Worm (Caenorhabditis elegans) whole organism, young adult: Measurements from ENCODE around the gene ehs-1.

ENCODE experiments used
- B0019.2 ChIP-seq: fragments of 200-800 bp; sonication (Bioruptor generic); conservative IDR thresholded peaks from 2 replicates; pipeline ENCODE4 v1.3.6; 2022; ENCODE audit warnings: missing genetic modification reagents, missing genetic modification characterization, missing compliant biosample characterization
- B0336.3 ChIP-seq: fragments of 200-800 bp; sonication (Bioruptor generic); IDR thresholded peaks from 2 replicates; pipeline ENCODE4 v1.3.6; 2022; ENCODE audit warnings: missing genetic modification characterization, missing compliant biosample characterization
- C06A6.2 ChIP-seq: fragments of 200-800 bp; sonication (Bioruptor generic); conservative IDR thresholded peaks from 2 replicates; pipeline ENCODE4 v1.3.6; 2022; ENCODE audit warnings: missing genetic modification characterization, missing compliant biosample characterization
- F10E7.11 ChIP-seq: sonication (generic microtip); optimal IDR thresholded peaks from 2 replicates; lab custom pipeline; 2017; ENCODE audit warnings: mild to moderate bottlenecking, missing genetic modification characterization, moderate library complexity, missing compliant biosample characterization
- F33H1.4 ChIP-seq: fragments of 200-800 bp; sonication (Bioruptor generic); IDR thresholded peaks from 2 replicates; pipeline ENCODE4 v1.3.6; 2022; ENCODE audit warnings: missing genetic modification reagents, missing genetic modification characterization, missing compliant biosample characterization
- F52B5.7 ChIP-seq: sonication (generic microtip); optimal IDR thresholded peaks from 2 replicates; lab custom pipeline; 2016; ENCODE audit warnings: mild to moderate bottlenecking, missing genetic modification characterization, missing compliant biosample characterization
- T26A5.8 ChIP-seq: sonication (generic microtip); optimal IDR thresholded peaks from 2 replicates; lab custom pipeline; 2016; ENCODE audit warnings: missing genetic modification characterization, missing compliant biosample characterization
- Y67H2A.10 ChIP-seq: fragments of 200-800 bp; sonication (Bioruptor generic); conservative IDR thresholded peaks from 2 replicates; pipeline ENCODE4 v1.3.6; 2022; ENCODE audit warnings: missing genetic modification reagents, missing genetic modification characterization, missing compliant biosample characterization
- Y95B8A.8 ChIP-seq: fragments of 200-800 bp; sonication (Bioruptor generic); IDR thresholded peaks from 2 replicates; pipeline ENCODE4 v1.3.6; 2022; ENCODE audit warnings: missing genetic modification reagents, missing genetic modification characterization, missing compliant biosample characterization
- athp-1 ChIP-seq: sonication (generic microtip); optimal IDR thresholded peaks from 2 replicates; lab custom pipeline; 2017; ENCODE audit warnings: mild to moderate bottlenecking, missing genetic modification characterization, missing compliant biosample characterization
- bed-1 ChIP-seq: fragments of 200-800 bp; sonication (Bioruptor generic); IDR thresholded peaks from 2 replicates; pipeline ENCODE4 v1.3.6; 2022; ENCODE audit warnings: missing genetic modification reagents, missing genetic modification characterization, missing compliant biosample characterization
- bed-2 ChIP-seq: fragments of 200-800 bp; sonication (Bioruptor generic); IDR thresholded peaks from 2 replicates; pipeline ENCODE4 v1.3.6; 2022; ENCODE audit warnings: missing genetic modification reagents, missing genetic modification characterization, missing compliant biosample characterization
- ccch-3 ChIP-seq: fragments of 200-800 bp; sonication (Bioruptor generic); optimal IDR thresholded peaks from 2 replicates; lab custom pipeline; 2018; ENCODE audit warnings: mild to moderate bottlenecking, missing genetic modification characterization, missing compliant biosample characterization
- ceh-40 ChIP-seq: fragments of 200-800 bp; sonication (Bioruptor generic); IDR thresholded peaks from 2 replicates; pipeline ENCODE4 v1.3.6; 2022; ENCODE audit warnings: missing genetic modification characterization, missing compliant biosample characterization
- ceh-91 ChIP-seq: fragments of 200-800 bp; sonication (Bioruptor generic); IDR thresholded peaks from 2 replicates; pipeline ENCODE4 v1.3.6; 2022; ENCODE audit warnings: missing genetic modification reagents, missing genetic modification characterization, missing compliant biosample characterization
- egl-44 ChIP-seq: fragments of 200-800 bp; sonication (Bioruptor generic); IDR thresholded peaks from 2 replicates; pipeline ENCODE4 v1.3.6; 2022; ENCODE audit warnings: missing genetic modification reagents, missing genetic modification characterization, missing compliant biosample characterization
- egrh-3 ChIP-seq: fragments of 200-800 bp; sonication (Bioruptor generic); IDR thresholded peaks from 2 replicates; pipeline ENCODE4 v1.3.6; 2022; ENCODE audit warnings: missing genetic modification reagents, missing genetic modification characterization, missing compliant biosample characterization
- hlh-26 ChIP-seq: fragments of 200-800 bp; sonication (Bioruptor generic); conservative IDR thresholded peaks from 2 replicates; pipeline ENCODE4 v1.3.6; 2022; ENCODE audit warnings: missing genetic modification reagents, missing genetic modification characterization, missing compliant biosample characterization
- hmg-20 ChIP-seq: fragments of 200-800 bp; sonication (Bioruptor generic); IDR thresholded peaks from 2 replicates; pipeline ENCODE4 v1.3.6; 2022; ENCODE audit warnings: missing genetic modification reagents, missing genetic modification characterization, missing compliant biosample characterization
- hsf-1 ChIP-seq: fragments of 200-800 bp; sonication (Bioruptor generic); IDR thresholded peaks from 2 replicates; pipeline ENCODE4 v1.3.6; 2022; ENCODE audit warnings: missing genetic modification reagents, missing genetic modification characterization, missing compliant biosample characterization
- lag-1 ChIP-seq: fragments of 200-800 bp; sonication (Bioruptor generic); IDR thresholded peaks from 2 replicates; pipeline ENCODE4 v1.3.6; 2022; ENCODE audit warnings: missing genetic modification reagents, missing genetic modification characterization, missing compliant biosample characterization
- lir-1 ChIP-seq: fragments of 200-800 bp; sonication (Bioruptor generic); conservative IDR thresholded peaks from 2 replicates; pipeline ENCODE4 v1.3.6; 2022; ENCODE audit warnings: missing genetic modification reagents, missing genetic modification characterization, missing compliant biosample characterization
- lsl-1 ChIP-seq: fragments of 200-800 bp; sonication (Bioruptor generic); optimal IDR thresholded peaks from 2 replicates; lab custom pipeline; 2018; ENCODE audit warnings: mild to moderate bottlenecking, missing genetic modification characterization, moderate library complexity, missing compliant biosample characterization
- lsy-27 ChIP-seq: sonication (generic microtip); optimal IDR thresholded peaks from 2 replicates; lab custom pipeline; 2017; ENCODE audit warnings: missing genetic modification characterization, mild to moderate bottlenecking, missing compliant biosample characterization, antibody characterized with exemption, missing genotype, borderline replicate concordance; ENCODE audit not compliant: insufficient read depth
- madf-3 ChIP-seq: fragments of 200-800 bp; sonication (Bioruptor generic); IDR thresholded peaks from 2 replicates; pipeline ENCODE4 v1.3.6; 2022; ENCODE audit warnings: missing genetic modification reagents, missing genetic modification characterization, missing compliant biosample characterization
- madf-6 ChIP-seq: fragments of 200-800 bp; sonication (Bioruptor generic); IDR thresholded peaks from 2 replicates; pipeline ENCODE4 v1.3.6; 2022; ENCODE audit warnings: missing genetic modification reagents, missing genetic modification characterization, missing compliant biosample characterization
- nhr-179 ChIP-seq: sonication (generic microtip); optimal IDR thresholded peaks from 2 replicates; lab custom pipeline; 2016; ENCODE audit warnings: mild to moderate bottlenecking, missing genetic modification characterization, missing compliant biosample characterization
- pha-4 ChIP-seq: fragments of 150-350 bp; sonication (generic microtip); optimal IDR thresholded peaks from 2 replicates; lab custom pipeline; 2014; ENCODE audit warnings: missing biosample characterization, missing genetic modification reagents, missing genetic modification characterization
- repo-1 ChIP-seq: sonication (generic microtip); optimal IDR thresholded peaks from 2 replicates; lab custom pipeline; 2017; ENCODE audit warnings: mild to moderate bottlenecking, missing genetic modification characterization, missing compliant biosample characterization
- snpc-1.1 ChIP-seq: sonication (generic microtip); optimal IDR thresholded peaks from 2 replicates; lab custom pipeline; 2017; ENCODE audit warnings: missing genetic modification characterization, mild to moderate bottlenecking, missing compliant biosample characterization, antibody characterized with exemption, moderate library complexity, missing genotype, missing genetic modification reagents; ENCODE audit not compliant: insufficient read depth
- snpc-4 ChIP-seq, 5 experiments: fragments of 150-350 bp in 1 of 5; sonication (generic microtip) in 4 of 5; optimal IDR thresholded peaks; 2 replicates each; lab custom pipeline; 2014 to 2018; ENCODE audit warnings: missing genetic modification characterization in 5 of 5, missing biosample characterization in 3 of 5, antibody characterized with exemption in 2 of 5, mild to moderate bottlenecking in 2 of 5, missing compliant biosample characterization in 2 of 5, missing genotype in 2 of 5, moderate library complexity in 2 of 5, missing genetic modification reagents in 1 of 5
- sptf-2 ChIP-seq: fragments of 200-800 bp; sonication (Bioruptor generic); optimal IDR thresholded peaks from 2 replicates; lab custom pipeline; 2018; ENCODE audit warnings: mild to moderate bottlenecking, missing genetic modification characterization, missing compliant biosample characterization
- tbx-9 ChIP-seq: sonication (generic microtip); optimal IDR thresholded peaks from 2 replicates; lab custom pipeline; 2016; ENCODE audit warnings: borderline replicate concordance, missing genetic modification characterization, inconsistent platforms, missing compliant biosample characterization
- tlf-1 ChIP-seq: fragments of 200-800 bp; sonication (Bioruptor generic); optimal IDR thresholded peaks from 2 replicates; lab custom pipeline; 2018; ENCODE audit warnings: mild to moderate bottlenecking, missing genetic modification characterization, missing compliant biosample characterization
- ztf-18 ChIP-seq: sonication (generic microtip); optimal IDR thresholded peaks from 2 replicates; lab custom pipeline; 2016; ENCODE audit warnings: missing genotype, mild to moderate bottlenecking, missing genetic modification characterization, missing compliant biosample characterization
- ztf-25 ChIP-seq: fragments of 200-800 bp; sonication (Bioruptor generic); IDR thresholded peaks from 2 replicates; pipeline ENCODE4 v1.3.6; 2022; ENCODE audit warnings: missing genetic modification reagents, missing genetic modification characterization, missing compliant biosample characterization
- ztf-3 ChIP-seq: fragments of 200-800 bp; sonication (Bioruptor generic); optimal IDR thresholded peaks from 2 replicates; lab custom pipeline; 2018; ENCODE audit warnings: mild to moderate bottlenecking, missing genetic modification characterization, missing compliant biosample characterization

The ehs-1 gene

ce11 chrII:5845441-5845840, 24.9 kb downstream of the ehs-1 start, which contains the start of the genes ZK1248.17 and H41C03.3:
ZK1248.17 (minus strand) TSS chrII:5845541.
H41C03.3 (plus strand) TSS chrII:5845777.
- TF ChIP-seq lir-1 (GFP tag; lab: Robert Waterston, UW) = no peak
- no peak for TF ChIP-seq F52B5.7 (tag; lab: Kevin White, UChicago)
- TF ChIP-seq lsl-1 (GFP tag; lab: Kevin White, UChicago) = no peak
- no peak for TF ChIP-seq nhr-179 (tag; lab: Kevin White, UChicago)
- no peak for TF ChIP-seq lsy-27 (tag; lab: Kevin White, UChicago)
- no peak for TF ChIP-seq pha-4 (tag; lab: Kevin White, UChicago)
- TF ChIP-seq egl-44 (GFP tag; lab: Robert Waterston, UW) = no peak
- no peak for TF ChIP-seq tlf-1
- TF ChIP-seq repo-1 (tag; lab: Kevin White, UChicago) = no peak
- TF ChIP-seq madf-3 (GFP tag; lab: Robert Waterston, UW) = no peak
- no peak for TF ChIP-seq hsf-1 (GFP tag; lab: Robert Waterston, UW)
- TF ChIP-seq ztf-18 (tag; lab: Kevin White, UChicago) = no peak
- TF ChIP-seq ceh-40 (GFP tag; lab: Robert Waterston, UW) = no peak
- no peak for TF ChIP-seq egrh-3
- TF ChIP-seq C06A6.2 (GFP tag; lab: Robert Waterston, UW) = no peak
- no peak for TF ChIP-seq snpc-4 (GFP tag; optimal IDR thresholded peaks at IDR 0.05; lab: Kevin White, UChicago)
- no peak for TF ChIP-seq snpc-4 (tag; optimal IDR thresholded peaks at IDR 0.05; lab: Kevin White, UChicago)
- TF ChIP-seq hmg-20 = no peak
- TF ChIP-seq tbx-9 (tag; lab: Kevin White, UChicago) = no peak
- TF ChIP-seq B0019.2 (GFP tag; lab: Robert Waterston, UW) = no peak
- TF ChIP-seq B0336.3 (GFP tag; lab: Robert Waterston, UW) = no peak

DNA sequence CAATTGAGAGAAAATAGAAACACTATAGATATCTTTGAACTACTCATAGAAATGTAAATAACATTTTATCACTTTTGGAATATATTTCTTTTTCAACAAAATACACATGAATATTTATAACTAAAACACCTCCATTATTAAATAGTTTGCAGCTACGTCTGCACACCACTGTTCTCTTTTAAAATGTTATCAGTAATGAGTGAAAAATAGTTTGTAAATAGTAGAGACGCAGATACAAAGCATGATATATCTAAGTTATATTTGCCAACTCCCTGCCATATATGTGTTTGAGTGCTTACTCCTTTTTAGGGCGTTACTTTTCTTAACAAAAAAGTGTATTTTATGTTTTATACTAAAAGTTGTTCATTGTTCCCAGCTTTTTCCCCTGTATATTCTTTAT, 25.7 kb downstream of the ehs-1 start:
- TF ChIP-seq snpc-1.1 (tag; lab: Kevin White, UChicago) (no peak), ccch-3 (GFP tag; lab: Kevin White, UChicago) (no peak), ztf-25 (no peak), Y67H2A.10 (GFP tag; lab: Robert Waterston, UW) (no peak), ztf-3 (GFP tag; lab: Kevin White, UChicago) (no peak), madf-6 (GFP tag; lab: Robert Waterston, UW) (no peak), bed-1 (GFP tag; lab: Robert Waterston, UW) (no peak), sptf-2 (GFP tag; lab: Kevin White, UChicago) (no peak), hlh-26 (no peak), bed-2 (no peak), lag-1 (GFP tag; lab: Robert Waterston, UW) (no peak), T26A5.8 (tag; lab: Kevin White, UChicago) (no peak), athp-1 (no peak), F33H1.4 (GFP tag; lab: Robert Waterston, UW) (no peak), Y95B8A.8 (GFP tag; lab: Robert Waterston, UW) (no peak), ceh-91 (GFP tag; lab: Robert Waterston, UW) (no peak), F10E7.11 (tag; lab: Kevin White, UChicago) (no peak)
